Worm (Caenorhabditis elegans) whole organism, young adult: ENCODE data around the gene grl-23.

Experiments
- F37B4.10 ChIP-seq: fragments of 200-800 bp; sonication (Bioruptor generic); IDR thresholded peaks from 2 replicates; pipeline ENCODE4 v1.3.6; 2022; ENCODE audit warnings: missing genetic modification characterization, missing compliant biosample characterization
- F55B11.4 ChIP-seq: sonication (generic microtip); optimal IDR thresholded peaks from 2 replicates; lab custom pipeline; 2016; ENCODE audit warnings: missing compliant biosample characterization, missing genetic modification characterization, borderline replicate concordance; ENCODE audit not compliant: insufficient read depth
- F57A8.1 ChIP-seq: fragments of 200-800 bp; sonication (Bioruptor generic); optimal IDR thresholded peaks from 2 replicates; lab custom pipeline; 2018; ENCODE audit warnings: mild to moderate bottlenecking, missing genetic modification characterization, moderate library complexity, missing compliant biosample characterization
- K12H6.12 ChIP-seq: fragments of 200-800 bp; sonication (Bioruptor generic); optimal IDR thresholded peaks from 2 replicates; lab custom pipeline; 2018; ENCODE audit warnings: mild to moderate bottlenecking, missing genetic modification characterization, missing compliant biosample characterization
- Y53F4B.3 ChIP-seq: fragments of 200-800 bp; sonication (Bioruptor generic); IDR thresholded peaks from 2 replicates; pipeline ENCODE4 v1.3.6; 2022; ENCODE audit warnings: missing genetic modification reagents, missing genetic modification characterization, missing compliant biosample characterization
- Y95B8A.8 ChIP-seq: fragments of 200-800 bp; sonication (Bioruptor generic); IDR thresholded peaks from 2 replicates; pipeline ENCODE4 v1.3.6; 2022; ENCODE audit warnings: missing genetic modification reagents, missing genetic modification characterization, missing compliant biosample characterization
- aptf-2 ChIP-seq: fragments of 200-800 bp; sonication (Bioruptor generic); conservative IDR thresholded peaks from 2 replicates; pipeline ENCODE4 v1.3.6; 2022; ENCODE audit warnings: missing genetic modification reagents, missing genetic modification characterization, missing compliant biosample characterization
- athp-1 ChIP-seq: sonication (generic microtip); optimal IDR thresholded peaks from 2 replicates; lab custom pipeline; 2017; ENCODE audit warnings: mild to moderate bottlenecking, missing genetic modification characterization, missing compliant biosample characterization
- attf-5 ChIP-seq: fragments of 200-800 bp; sonication (Bioruptor generic); optimal IDR thresholded peaks from 2 replicates; lab custom pipeline; 2018; ENCODE audit warnings: mild to moderate bottlenecking, missing genetic modification characterization, missing compliant biosample characterization
- bed-1 ChIP-seq: fragments of 200-800 bp; sonication (Bioruptor generic); IDR thresholded peaks from 2 replicates; pipeline ENCODE4 v1.3.6; 2022; ENCODE audit warnings: missing genetic modification reagents, missing genetic modification characterization, missing compliant biosample characterization
- bed-2 ChIP-seq: fragments of 200-800 bp; sonication (Bioruptor generic); IDR thresholded peaks from 2 replicates; pipeline ENCODE4 v1.3.6; 2022; ENCODE audit warnings: missing genetic modification reagents, missing genetic modification characterization, missing compliant biosample characterization
- cebp-2 ChIP-seq: fragments of 200-800 bp; sonication (Bioruptor generic); IDR thresholded peaks from 2 replicates; pipeline ENCODE4 v1.3.6; 2022; ENCODE audit warnings: missing genetic modification characterization, missing compliant biosample characterization
- ceh-100 ChIP-seq: fragments of 200-800 bp; sonication (Bioruptor generic); IDR thresholded peaks from 2 replicates; pipeline ENCODE4 v1.3.6; 2022; ENCODE audit warnings: missing genetic modification reagents, missing genetic modification characterization, missing compliant biosample characterization
- ceh-79 ChIP-seq: sonication (generic microtip); optimal IDR thresholded peaks from 2 replicates; lab custom pipeline; 2017; ENCODE audit warnings: mild to moderate bottlenecking, missing genetic modification characterization, missing compliant biosample characterization
- dox-1 ChIP-seq: fragments of 200-800 bp; sonication (Bioruptor generic); IDR thresholded peaks from 2 replicates; pipeline ENCODE4 v1.3.6; 2022; ENCODE audit warnings: missing genetic modification reagents, missing genetic modification characterization, missing compliant biosample characterization
- dpff-1 ChIP-seq: sonication (generic microtip); optimal IDR thresholded peaks from 2 replicates; lab custom pipeline; 2017; ENCODE audit warnings: mild to moderate bottlenecking, missing genetic modification characterization, missing compliant biosample characterization
- dpl-1 ChIP-seq: fragments of 150-350 bp; optimal IDR thresholded peaks from 2 replicates; lab custom pipeline; 2014; ENCODE audit warnings: missing biosample characterization, missing genetic modification reagents, missing genetic modification characterization
- efl-1 ChIP-seq: fragments of 150-350 bp; optimal IDR thresholded peaks from 2 replicates; lab custom pipeline; 2014; ENCODE audit warnings: missing biosample characterization, missing genetic modification reagents, missing genetic modification characterization
- egl-18 ChIP-seq: fragments of 200-800 bp; sonication (Bioruptor generic); IDR thresholded peaks from 2 replicates; pipeline ENCODE4 v1.3.6; 2022; ENCODE audit warnings: missing genetic modification reagents, missing genetic modification characterization, missing compliant biosample characterization
- egl-44 ChIP-seq: fragments of 200-800 bp; sonication (Bioruptor generic); IDR thresholded peaks from 2 replicates; pipeline ENCODE4 v1.3.6; 2022; ENCODE audit warnings: missing genetic modification reagents, missing genetic modification characterization, missing compliant biosample characterization
- fkh-3 ChIP-seq: sonication (generic microtip); optimal IDR thresholded peaks from 2 replicates; lab custom pipeline; 2016; ENCODE audit warnings: mild to moderate bottlenecking, missing genetic modification characterization, missing compliant biosample characterization
- hlh-12 ChIP-seq: sonication (generic microtip); optimal IDR thresholded peaks from 2 replicates; lab custom pipeline; 2016; ENCODE audit warnings: missing genetic modification characterization, missing compliant biosample characterization
- hsf-1 ChIP-seq: fragments of 200-800 bp; sonication (Bioruptor generic); IDR thresholded peaks from 2 replicates; pipeline ENCODE4 v1.3.6; 2022; ENCODE audit warnings: missing genetic modification reagents, missing genetic modification characterization, missing compliant biosample characterization
- lin-26 ChIP-seq: fragments of 200-800 bp; sonication (Bioruptor generic); IDR thresholded peaks from 2 replicates; pipeline ENCODE4 v1.3.6; 2022; ENCODE audit warnings: missing genetic modification reagents, missing genetic modification characterization, missing compliant biosample characterization
- lin-40 ChIP-seq: sonication (generic microtip); optimal IDR thresholded peaks from 2 replicates; lab custom pipeline; 2016; ENCODE audit warnings: missing genetic modification characterization, mild to moderate bottlenecking, missing compliant biosample characterization, missing genotype, missing genetic modification reagents
- lir-1 ChIP-seq: fragments of 200-800 bp; sonication (Bioruptor generic); conservative IDR thresholded peaks from 2 replicates; pipeline ENCODE4 v1.3.6; 2022; ENCODE audit warnings: missing genetic modification reagents, missing genetic modification characterization, missing compliant biosample characterization
- lsy-27 ChIP-seq: sonication (generic microtip); optimal IDR thresholded peaks from 2 replicates; lab custom pipeline; 2017; ENCODE audit warnings: missing genetic modification characterization, mild to moderate bottlenecking, missing compliant biosample characterization, antibody characterized with exemption, missing genotype, borderline replicate concordance; ENCODE audit not compliant: insufficient read depth
- madf-10 ChIP-seq: sonication (generic microtip); optimal IDR thresholded peaks from 2 replicates; lab custom pipeline; 2016; ENCODE audit warnings: mild to moderate bottlenecking, missing genetic modification characterization, missing compliant biosample characterization
- mel-28 ChIP-seq: sonication (generic microtip); optimal IDR thresholded peaks from 2 replicates; lab custom pipeline; 2016; ENCODE audit warnings: borderline replicate concordance, mild to moderate bottlenecking, missing genetic modification characterization, missing compliant biosample characterization
- mes-4 ChIP-seq: sonication (generic microtip); optimal IDR thresholded peaks from 2 replicates; lab custom pipeline; 2016; ENCODE audit warnings: missing genotype, missing genetic modification characterization, missing compliant biosample characterization
- mxl-1 ChIP-seq: sonication (generic microtip); optimal IDR thresholded peaks from 2 replicates; lab custom pipeline; 2016; ENCODE audit warnings: missing genetic modification characterization, missing compliant biosample characterization
- nhr-27 ChIP-seq: fragments of 200-800 bp; sonication (Bioruptor generic); optimal IDR thresholded peaks from 2 replicates; lab custom pipeline; 2018; ENCODE audit warnings: mild to moderate bottlenecking, missing genetic modification characterization, moderate library complexity, missing compliant biosample characterization
- pbrm-1 ChIP-seq: fragments of 200-800 bp; sonication (Bioruptor generic); IDR thresholded peaks from 2 replicates; pipeline ENCODE4 v1.3.6; 2022; ENCODE audit warnings: missing genetic modification reagents, missing genetic modification characterization, missing compliant biosample characterization
- repo-1 ChIP-seq: sonication (generic microtip); optimal IDR thresholded peaks from 2 replicates; lab custom pipeline; 2017; ENCODE audit warnings: mild to moderate bottlenecking, missing genetic modification characterization, missing compliant biosample characterization
- sea-2 ChIP-seq: fragments of 200-800 bp; sonication (Bioruptor generic); IDR thresholded peaks from 2 replicates; pipeline ENCODE4 v1.3.6; 2022; ENCODE audit warnings: missing genetic modification characterization, missing compliant biosample characterization
- snpc-3.4 ChIP-seq: sonication (generic microtip); optimal IDR thresholded peaks from 2 replicates; lab custom pipeline; 2017; ENCODE audit warnings: missing genetic modification characterization, mild to moderate bottlenecking, missing compliant biosample characterization, antibody characterized with exemption, moderate library complexity, missing genotype, missing genetic modification reagents
- somi-1 ChIP-seq: fragments of 200-800 bp; sonication (Bioruptor generic); optimal IDR thresholded peaks from 2 replicates; lab custom pipeline; 2018; ENCODE audit warnings: mild to moderate bottlenecking, missing genetic modification characterization, missing compliant biosample characterization
- tbp1 ChIP-seq: fragments of 200-800 bp; sonication (Bioruptor generic); optimal IDR thresholded peaks from 2 replicates; lab custom pipeline; 2018; ENCODE audit warnings: mild to moderate bottlenecking, missing genetic modification characterization, missing compliant biosample characterization
- unc-130 ChIP-seq: sonication (generic microtip); optimal IDR thresholded peaks from 2 replicates; lab custom pipeline; 2016; ENCODE audit warnings: missing genetic modification reagents, missing genetic modification characterization, missing compliant biosample characterization

grl-23 gene

ce11 chrV:12567850-12568249, 8.8 kb downstream of the grl-23 start, which contains the start of gene E02A10.4:
Gene E02A10.4 (minus strand): TSS chrV:12567950.
- TF ChIP-seq hlh-12 (no peak), unc-130 (GFP tag; lab: Kevin White, UChicago) (no peak), F37B4.10 (no peak), dpl-1 (no peak), repo-1 (tag; lab: Kevin White, UChicago) (no peak), mxl-1 (no peak), bed-2 (GFP tag; lab: Robert Waterston, UW) (no peak), lsy-27 (tag; lab: Kevin White, UChicago) (no peak)

- no peak for TF ChIP-seq cebp-2 (GFP tag; lab: Robert Waterston, UW)
- TF ChIP-seq sea-2 (GFP tag; lab: Robert Waterston, UW) = no peak
- TF ChIP-seq attf-5 (GFP tag; lab: Kevin White, UChicago) = no peak
- no peak for TF ChIP-seq fkh-3 (tag; lab: Kevin White, UChicago)
- no peak for TF ChIP-seq pbrm-1 (GFP tag; lab: Robert Waterston, UW)
- TF ChIP-seq somi-1 (GFP tag; lab: Kevin White, UChicago) = no peak
- TF ChIP-seq nhr-27 (tag; lab: Kevin White, UChicago) = no peak
- TF ChIP-seq K12H6.12 (tag; lab: Kevin White, UChicago) = no peak
- no peak for TF ChIP-seq tbp1
- no peak for TF ChIP-seq lir-1
- no peak for TF ChIP-seq bed-2 (GFP tag; lab: Robert Waterston, UW)
- TF ChIP-seq F55B11.4 = no peak
Observed at ce11 chrV:12567312-12567711, 9.4 kb downstream of the grl-23 start.

- TF ChIP-seq egl-18 (GFP tag; lab: Robert Waterston, UW) (no peak), lin-26 (GFP tag; lab: Robert Waterston, UW) (no peak), ceh-100 (GFP tag; lab: Robert Waterston, UW) (no peak), Y95B8A.8 (GFP tag; lab: Robert Waterston, UW) (no peak), ceh-79 (no peak), aptf-2 (GFP tag; lab: Robert Waterston, UW) (no peak), egl-44 (GFP tag; lab: Robert Waterston, UW) (no peak)
Observed at ce11 chrV:12564902-12565301, 11.8 kb downstream of the grl-23 start.

ce11 chrV:12563187-12563586, 13.5 kb downstream of the grl-23 start, which contains the start of gene mrps-5:
Gene mrps-5 (plus strand): TSS chrV:12563487.
- TF ChIP-seq dpff-1 (no peak), madf-10 (tag; lab: Kevin White, UChicago) (no peak), hsf-1 (no peak), Y53F4B.3 (no peak), tbp1 (no peak), aptf-2 (GFP tag; lab: Robert Waterston, UW) (no peak), bed-1 (GFP tag; lab: Robert Waterston, UW) (no peak), athp-1 (tag; lab: Kevin White, UChicago) (no peak), mes-4 (tag; lab: Kevin White, UChicago) (no peak), mel-28 (tag; lab: Kevin White, UChicago) (no peak), efl-1 (no peak), lin-40 (tag; lab: Kevin White, UChicago) (no peak), mxl-1 (no peak), dox-1 (GFP tag; lab: Robert Waterston, UW) (no peak), nhr-27 (tag; lab: Kevin White, UChicago) (no peak), snpc-3.4 (tag; lab: Kevin White, UChicago) (no peak), F57A8.1 (GFP tag; lab: Kevin White, UChicago) (no peak)
